Worm (Caenorhabditis elegans) whole organism, L3 larva: ENCODE results near the gene fip-1.

ENCODE experiments used
- aly-2 ChIP-seq: fragments of 150-350 bp; optimal IDR thresholded peaks from 2 replicates; lab custom pipeline; 2014; ENCODE audit warnings: missing biosample characterization, missing genetic modification characterization
- elt-2 ChIP-seq: sonication (generic microtip); optimal IDR thresholded peaks from 2 replicates; lab custom pipeline; 2016; ENCODE audit warnings: missing genetic modification reagents, mild to moderate bottlenecking, missing genetic modification characterization, missing compliant biosample characterization
- fos-1 ChIP-seq: fragments of 150-350 bp; optimal IDR thresholded peaks from 2 replicates; lab custom pipeline; 2014; ENCODE audit warnings: missing biosample characterization, missing genetic modification characterization
- hmg-11 ChIP-seq: sonication (generic microtip); optimal IDR thresholded peaks from 2 replicates; lab custom pipeline; 2016; ENCODE audit warnings: missing genetic modification characterization, missing compliant biosample characterization
- lin-15B ChIP-seq: fragments of 150-350 bp; optimal IDR thresholded peaks from 2 replicates; lab custom pipeline; 2014; ENCODE audit warnings: missing biosample characterization, missing genetic modification characterization
- lin-39 ChIP-seq: fragments of 150-350 bp; optimal IDR thresholded peaks from 2 replicates; lab custom pipeline; 2018; ENCODE audit warnings: missing biosample characterization, missing genetic modification reagents, missing genetic modification characterization
- nhr-12 ChIP-seq: fragments of 150-350 bp; optimal IDR thresholded peaks from 2 replicates; lab custom pipeline; 2014; ENCODE audit warnings: missing biosample characterization, missing genetic modification characterization
- nhr-23 ChIP-seq: fragments of 150-350 bp; optimal IDR thresholded peaks from 2 replicates; lab custom pipeline; 2014; ENCODE audit warnings: missing biosample characterization, missing genetic modification reagents, missing genetic modification characterization
- pha-4 ChIP-seq: fragments of 150-350 bp; optimal IDR thresholded peaks from 2 replicates; lab custom pipeline; 2014; ENCODE audit warnings: missing biosample characterization, missing genetic modification reagents, missing genetic modification characterization
- skn-1 ChIP-seq: fragments of 150-350 bp; optimal IDR thresholded peaks from 2 replicates; lab custom pipeline; 2014; ENCODE audit warnings: missing biosample characterization, missing genetic modification characterization
- snpc-4 ChIP-seq: fragments of 150-350 bp; optimal IDR thresholded peaks from 2 replicates; lab custom pipeline; 2014; ENCODE audit warnings: missing biosample characterization, missing genetic modification characterization

ce11 chrIII:8689143-8689542 lies 49.6 kb downstream of the fip-1 start:
- no peak for TF ChIP-seq nhr-23
- TF ChIP-seq pha-4, result no peak
- TF ChIP-seq elt-2 (tag; lab: Kevin White, UChicago), result no peak
- no peak for TF ChIP-seq skn-1
- TF ChIP-seq lin-15B (tag; lab: Kevin White, UChicago), result no peak
- TF ChIP-seq hmg-11, result no peak
- no peak for TF ChIP-seq nhr-12 (tag; lab: Kevin White, UChicago)
- TF ChIP-seq snpc-4, result no peak
- no peak for TF ChIP-seq aly-2 (tag; lab: Kevin White, UChicago)
- no peak for TF ChIP-seq fos-1 (tag; lab: Kevin White, UChicago)
- no peak for TF ChIP-seq lin-39 (tag; lab: Kevin White, UChicago)
